Fruit fly (Drosophila melanogaster) whole organism, embryonic: ENCODE measurements around the gene CG14657.
A peak's percentile ranks its signal among the peaks of the same experiment; 100 is the strongest.

ENCODE experiments used
- Adf1 ChIP-seq: fragments of 200-800 bp; sonication (Bioruptor generic); IDR thresholded peaks from 2 replicates; pipeline ENCODE4 v1.3.6; 2022; ENCODE audit warnings: missing biosample characterization, missing genetic modification characterization
- Bteb2 ChIP-seq: fragments of 200-800 bp; sonication (Bioruptor generic); optimal IDR thresholded peaks from 2 replicates; lab custom pipeline; 2016; ENCODE audit warnings: missing biosample characterization, missing genetic modification characterization
- CG10366 ChIP-seq: fragments of 200-800 bp; sonication (Bioruptor generic); IDR thresholded peaks from 2 replicates; pipeline ENCODE4 v1.3.6; 2022; ENCODE audit warnings: missing biosample characterization, missing genetic modification characterization
- CG10431 ChIP-seq: fragments of 200-800 bp; sonication (Bioruptor generic); optimal IDR thresholded peaks from 3 replicates; lab custom pipeline; 2018; ENCODE audit warnings: missing biosample characterization, mild to moderate bottlenecking, missing genetic modification characterization
- CG11085 ChIP-seq: fragments of 200-800 bp; sonication (Bioruptor generic); IDR thresholded peaks from 2 replicates; pipeline ENCODE4 v1.3.6; 2022; ENCODE audit warnings: missing biosample characterization, missing genetic modification characterization
- CG11456 ChIP-seq: fragments of 200-800 bp; sonication (Bioruptor generic); IDR thresholded peaks from 3 replicates; pipeline ENCODE4 v1.3.6; 2022; ENCODE audit warnings: missing biosample characterization, missing genetic modification characterization
- CG14667 ChIP-seq: fragments of 200-800 bp; sonication (Bioruptor generic); IDR thresholded peaks from 2 replicates; pipeline ENCODE4 v1.3.6; 2022; ENCODE audit warnings: missing biosample characterization, missing genetic modification characterization
- CG14710 ChIP-seq: fragments of 200-800 bp; sonication (Bioruptor generic); optimal IDR thresholded peaks from 3 replicates; lab custom pipeline; 2019; ENCODE audit warnings: missing biosample characterization, mild to moderate bottlenecking, missing genetic modification characterization, moderate library complexity
- CG15011 ChIP-seq: fragments of 200-800 bp; sonication (Bioruptor generic); optimal IDR thresholded peaks from 3 replicates; lab custom pipeline; 2018; ENCODE audit warnings: missing biosample characterization, mild to moderate bottlenecking, missing genetic modification characterization
- CG15269 ChIP-seq: fragments of 200-800 bp; sonication (Bioruptor generic); optimal IDR thresholded peaks from 2 replicates; lab custom pipeline; 2018; ENCODE audit warnings: missing biosample characterization, mild to moderate bottlenecking, missing genetic modification characterization, moderate library complexity
- CG15514 ChIP-seq: fragments of 200-800 bp; sonication (Bioruptor generic); optimal IDR thresholded peaks from 3 replicates; lab custom pipeline; 2017; ENCODE audit warnings: missing biosample characterization, missing genetic modification characterization, mild to moderate bottlenecking, moderate library complexity, missing genetic modification reagents
- CG16813 ChIP-seq: fragments of 200-800 bp; sonication (Bioruptor generic); IDR thresholded peaks from 3 replicates; pipeline ENCODE4 v1.3.6; 2022; ENCODE audit warnings: missing biosample characterization, missing genetic modification characterization; ENCODE audit not compliant: partially characterized antibody
- CG31365 ChIP-seq: fragments of 200-800 bp; sonication (Bioruptor generic); optimal IDR thresholded peaks from 2 replicates; lab custom pipeline; 2018; ENCODE audit warnings: missing biosample characterization, mild to moderate bottlenecking, missing genetic modification characterization
- CG32767 ChIP-seq: fragments of 200-800 bp; sonication (Bioruptor generic); IDR thresholded peaks from 2 replicates; pipeline ENCODE4 v1.3.6; 2022; ENCODE audit warnings: missing biosample characterization, missing genetic modification characterization
- CG3407 ChIP-seq: fragments of 200-800 bp; sonication (Bioruptor generic); optimal IDR thresholded peaks from 2 replicates; lab custom pipeline; 2018; ENCODE audit warnings: missing biosample characterization, mild to moderate bottlenecking, missing genetic modification characterization
- CG6175 ChIP-seq: fragments of 200-800 bp; sonication (Bioruptor generic); IDR thresholded peaks from 3 replicates; pipeline ENCODE4 v1.3.6; 2022; ENCODE audit warnings: missing biosample characterization, missing genetic modification characterization
- CG7786 ChIP-seq: fragments of 200-800 bp; sonication (Bioruptor generic); optimal IDR thresholded peaks from 2 replicates; lab custom pipeline; 2016; ENCODE audit warnings: missing biosample characterization, missing genetic modification characterization
- CG8089 ChIP-seq: fragments of 200-800 bp; sonication (Bioruptor generic); optimal IDR thresholded peaks from 3 replicates; lab custom pipeline; 2016; ENCODE audit warnings: missing biosample characterization, missing genetic modification characterization
- CG8281 ChIP-seq: fragments of 200-800 bp; sonication (Bioruptor generic); optimal IDR thresholded peaks from 2 replicates; lab custom pipeline; 2018; ENCODE audit warnings: missing biosample characterization, mild to moderate bottlenecking, missing genetic modification characterization, moderate library complexity
- CG9932 ChIP-seq: fragments of 200-800 bp; sonication (Bioruptor generic); IDR thresholded peaks from 2 replicates; pipeline ENCODE4 v1.3.6; 2022; ENCODE audit warnings: missing biosample characterization, missing genetic modification characterization
- CTCF ChIP-seq: fragments of 200-800 bp; sonication (Bioruptor generic); optimal IDR thresholded peaks from 2 replicates; lab custom pipeline; 2017; ENCODE audit warnings: missing biosample characterization, mild to moderate bottlenecking, missing genetic modification characterization, moderate library complexity
- Camta ChIP-seq: fragments of 200-800 bp; sonication (Bioruptor generic); optimal IDR thresholded peaks from 2 replicates; lab custom pipeline; 2016; ENCODE audit warnings: missing biosample characterization, missing genetic modification characterization
- Dp ChIP-seq: fragments of 200-800 bp; sonication (Bioruptor generic); optimal IDR thresholded peaks from 2 replicates; lab custom pipeline; 2018; ENCODE audit warnings: missing biosample characterization, mild to moderate bottlenecking, missing genetic modification characterization, moderate library complexity
- Elba2 ChIP-seq: fragments of 200-800 bp; sonication (Bioruptor generic); optimal IDR thresholded peaks from 3 replicates; lab custom pipeline; 2016; ENCODE audit warnings: missing biosample characterization, missing genetic modification characterization
- HLH4C ChIP-seq: fragments of 200-800 bp; sonication (Bioruptor generic); IDR thresholded peaks from 3 replicates; pipeline ENCODE4 v1.3.6; 2022; ENCODE audit warnings: missing biosample characterization, missing genetic modification characterization; ENCODE audit not compliant: partially characterized antibody
- HLH54F ChIP-seq: fragments of 200-800 bp; sonication (Bioruptor generic); optimal IDR thresholded peaks from 3 replicates; lab custom pipeline; 2016; ENCODE audit warnings: missing biosample characterization, missing genetic modification characterization
- Hand ChIP-seq: fragments of 200-800 bp; sonication (Bioruptor generic); optimal IDR thresholded peaks from 2 replicates; lab custom pipeline; 2017; ENCODE audit warnings: mild to moderate bottlenecking, missing biosample characterization, missing genetic modification reagents, missing genetic modification characterization
- HmgZ ChIP-seq: fragments of 200-800 bp; sonication (Bioruptor generic); optimal IDR thresholded peaks from 2 replicates; lab custom pipeline; 2018; ENCODE audit warnings: missing biosample characterization, mild to moderate bottlenecking, missing genetic modification characterization
- Kr ChIP-seq: fragments of 200-800 bp; sonication (Bioruptor generic); optimal IDR thresholded peaks from 2 replicates; lab custom pipeline; 2017; ENCODE audit warnings: missing biosample characterization, mild to moderate bottlenecking, missing genetic modification characterization
- NC2α ChIP-seq: fragments of 200-800 bp; sonication (Bioruptor generic); optimal IDR thresholded peaks from 2 replicates; lab custom pipeline; 2016; ENCODE audit warnings: missing biosample characterization, missing genetic modification characterization
- Optix ChIP-seq: fragments of 200-800 bp; sonication (Bioruptor generic); IDR thresholded peaks from 3 replicates; pipeline ENCODE4 v1.3.6; 2022; ENCODE audit warnings: missing biosample characterization, missing genetic modification characterization
- Tbp ChIP-seq: fragments of >200 bp; optimal IDR thresholded peaks from 2 replicates; lab custom pipeline; 2018; ENCODE audit warnings: missing biosample characterization, missing genetic modification characterization
- Usf ChIP-seq: fragments of 200-800 bp; sonication (Bioruptor generic); optimal IDR thresholded peaks from 2 replicates; lab custom pipeline; 2017; ENCODE audit warnings: missing genotype, missing biosample characterization, missing genetic modification characterization
- ab ChIP-seq: fragments of 200-800 bp; sonication (Bioruptor generic); optimal IDR thresholded peaks from 2 replicates; lab custom pipeline; 2016; ENCODE audit warnings: missing biosample characterization, missing genetic modification characterization
- ap ChIP-seq: fragments of 200-800 bp; sonication (Bioruptor generic); IDR thresholded peaks from 2 replicates; pipeline ENCODE4 v1.3.6; 2022; ENCODE audit warnings: missing biosample characterization, missing genetic modification characterization
- bbx ChIP-seq: fragments of 200-800 bp; sonication (Bioruptor generic); IDR thresholded peaks from 2 replicates; pipeline ENCODE4 v1.3.6; 2022; ENCODE audit warnings: missing biosample characterization, missing genetic modification characterization; ENCODE audit not compliant: partially characterized antibody
- bcd ChIP-seq: fragments of 200-800 bp; sonication (Bioruptor generic); optimal IDR thresholded peaks from 2 replicates; lab custom pipeline; 2017; ENCODE audit warnings: missing biosample characterization, mild to moderate bottlenecking, missing genetic modification characterization
- corto ChIP-seq: fragments of 200-800 bp; sonication (Bioruptor generic); optimal IDR thresholded peaks from 2 replicates; lab custom pipeline; 2016; ENCODE audit warnings: missing biosample characterization, mild to moderate bottlenecking, missing genetic modification characterization, moderate library complexity
- dan ChIP-seq: fragments of 200-800 bp; sonication (Bioruptor generic); IDR thresholded peaks from 2 replicates; pipeline ENCODE4 v1.3.6; 2022; ENCODE audit warnings: missing biosample characterization, missing genetic modification characterization
- danr ChIP-seq: fragments of 200-800 bp; sonication (Bioruptor generic); IDR thresholded peaks from 2 replicates; pipeline ENCODE4 v1.3.6; 2022; ENCODE audit warnings: missing biosample characterization, missing genetic modification characterization
- dysf ChIP-seq: fragments of 200-800 bp; sonication (Bioruptor generic); IDR thresholded peaks from 3 replicates; pipeline ENCODE4 v1.3.6; 2022; ENCODE audit warnings: missing biosample characterization, missing genetic modification characterization
- ftz-f1 ChIP-seq: fragments of 200-800 bp; sonication (Bioruptor generic); optimal IDR thresholded peaks from 2 replicates; lab custom pipeline; 2016; ENCODE audit warnings: missing biosample characterization, missing genetic modification characterization
- gro ChIP-seq: fragments of 200-800 bp; sonication (Bioruptor generic); optimal IDR thresholded peaks from 2 replicates; lab custom pipeline; 2016; ENCODE audit warnings: missing biosample characterization, missing genetic modification characterization
- jing ChIP-seq: fragments of 200-800 bp; sonication (Bioruptor generic); optimal IDR thresholded peaks from 2 replicates; lab custom pipeline; 2018; ENCODE audit warnings: missing biosample characterization, mild to moderate bottlenecking, missing genetic modification characterization
- lmd ChIP-seq: fragments of 200-800 bp; sonication (Bioruptor generic); IDR thresholded peaks from 2 replicates; pipeline ENCODE4 v1.3.6; 2022; ENCODE audit warnings: missing biosample characterization, missing genetic modification characterization
- lola ChIP-seq, 3 experiments: fragments of >200 bp in 2 of 3; fragments of 200-800 bp in 1 of 3; sonication (Bioruptor generic) in 1 of 3; optimal IDR thresholded peaks; 2 replicates each; lab custom pipeline; 2017 to 2019; ENCODE audit warnings: missing biosample characterization in 3 of 3, missing genetic modification characterization in 3 of 3, mild to moderate bottlenecking in 1 of 3, moderate library complexity in 1 of 3
- maf-S ChIP-seq: fragments of 200-800 bp; sonication (Bioruptor generic); optimal IDR thresholded peaks from 2 replicates; lab custom pipeline; 2016; ENCODE audit warnings: missing biosample characterization, missing genetic modification characterization
- ro ChIP-seq: fragments of 200-800 bp; sonication (Bioruptor generic); IDR thresholded peaks from 2 replicates; pipeline ENCODE4 v1.3.6; 2022; ENCODE audit warnings: missing biosample characterization, missing genetic modification characterization
- sc ChIP-seq, 3 experiments: fragments of >200 bp in 2 of 3; fragments of 200-800 bp in 1 of 3; sonication (Bioruptor generic) in 1 of 3; optimal IDR thresholded peaks; 2 replicates in 2 of 3; 3 replicates in 1 of 3; lab custom pipeline; 2017; ENCODE audit warnings: mild to moderate bottlenecking in 1 of 3, missing biosample characterization in 1 of 3, missing genetic modification characterization in 1 of 3, missing genetic modification reagents in 1 of 3
- tna ChIP-seq: fragments of 200-800 bp; sonication (Bioruptor generic); IDR thresholded peaks from 2 replicates; pipeline ENCODE4 v1.3.6; 2022; ENCODE audit warnings: missing biosample characterization, missing genetic modification characterization; ENCODE audit not compliant: partially characterized antibody
- wdn ChIP-seq: fragments of 200-800 bp; sonication (Bioruptor generic); IDR thresholded peaks from 2 replicates; pipeline ENCODE4 v1.3.6; 2022; ENCODE audit warnings: missing biosample characterization, missing genetic modification characterization

CG14657 gene

DNA sequence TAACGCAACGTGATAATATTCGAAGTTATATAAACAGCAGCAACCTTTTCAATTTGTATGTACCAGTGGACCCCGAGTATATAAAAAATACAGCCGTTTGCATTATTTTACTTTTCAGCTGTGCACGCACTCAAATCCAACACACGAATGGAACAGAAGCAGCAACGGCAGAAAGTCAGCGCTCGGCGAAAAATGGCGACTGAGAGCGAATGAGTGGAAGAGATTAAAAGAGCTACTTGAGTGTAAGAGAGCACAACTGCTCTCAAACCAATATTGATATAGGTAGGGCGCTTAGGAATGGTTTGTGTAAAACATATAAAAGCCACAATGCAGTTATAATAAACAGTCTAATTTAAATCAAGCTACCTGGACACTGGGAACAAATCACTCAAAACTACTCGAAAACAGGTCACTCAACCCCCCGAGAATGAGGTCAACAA, 14.9 kb downstream of the CG14657 start (continued):
- TF ChIP-seq sc (optimal IDR thresholded peaks at IDR 0.05; lab: Kevin White, UChicago) (no peak), sc (GFP tag; optimal IDR thresholded peaks at IDR 0.05; lab: Kevin White, UChicago) (peak; percentile 60), bcd (GFP tag; lab: Kevin White, UChicago) (peak; percentile 54), lola (GFP tag; optimal IDR thresholded peaks at IDR 0.05; lab: Kevin White, UChicago) (peak in 1 of 3 experiments; percentile 34), HLH4C (GFP tag; lab: Robert Waterston, UW) (0 out of 3 replicates have a peak, but pooled peaks have one; percentile 38), Bteb2 (GFP tag; lab: Kevin White, UChicago) (peak; percentile 29), Usf (GFP tag; lab: Kevin White, UChicago) (no peak), Dp (no peak), CG32767 (GFP tag; lab: Robert Waterston, UW) (no peak), HmgZ (tag; lab: Kevin White, UChicago) (peak; percentile 42), ap (GFP tag; lab: Robert Waterston, UW) (no peak), Elba2 (GFP tag; lab: Kevin White, UChicago) (no peak), ab (GFP tag; lab: Kevin White, UChicago) (no peak), dysf (GFP tag; lab: Robert Waterston, UW) (no peak), CG15514 (GFP tag; lab: Kevin White, UChicago) (peak; percentile 75), CG15269 (peak; percentile 42), CG14710 (peak; percentile 52), jing (GFP tag; lab: Kevin White, UChicago) (peak; percentile 3), maf-S (GFP tag; lab: Kevin White, UChicago) (peak; percentile 70), bbx (GFP tag; lab: Robert Waterston, UW) (peak; percentile 64; the same call in 1 of the 2 replicates), CG9932 (GFP tag; lab: Robert Waterston, UW) (no peak), Hand (GFP tag; lab: Kevin White, UChicago) (peak; percentile 69), Adf1 (no peak; the same call in 1 of the 2 replicates), CG11085 (GFP tag; lab: Robert Waterston, UW) (no peak), tna (GFP tag; lab: Robert Waterston, UW) (peak; percentile 11; the same call in 1 of the 2 replicates), CG10431 (GFP tag; lab: Kevin White, UChicago) (peak; percentile 64), Tbp (GFP tag; lab: Kevin White, UChicago) (no peak), CG8281 (tag; lab: Kevin White, UChicago) (peak; percentile 3), Camta (GFP tag; lab: Kevin White, UChicago) (peak; percentile 72), gro (GFP tag; lab: Kevin White, UChicago) (peak; percentile 65), NC2α (GFP tag; lab: Kevin White, UChicago) (peak; percentile 43), wdn (GFP tag; lab: Robert Waterston, UW) (no peak), CG14667 (no peak), ro (GFP tag; lab: Robert Waterston, UW) (no peak), CG6175 (GFP tag; lab: Robert Waterston, UW) (no peak), danr (no peak), CG3407 (GFP tag; lab: Kevin White, UChicago) (peak; percentile 91), CTCF (GFP tag; lab: Kevin White, UChicago) (no peak), ftz-f1 (GFP tag; lab: Kevin White, UChicago) (peak; percentile 33), HLH54F (no peak), CG11456 (no peak), CG16813 (GFP tag; lab: Robert Waterston, UW) (no peak), CG31365 (peak; percentile 55), CG10366 (GFP tag; lab: Robert Waterston, UW) (no peak), Optix (GFP tag; lab: Robert Waterston, UW) (no peak), CG15011 (GFP tag; lab: Kevin White, UChicago) (peak; percentile 65), CG7786 (GFP tag; lab: Kevin White, UChicago) (no peak), Kr (no peak), dan (no peak), lmd (GFP tag; lab: Robert Waterston, UW) (no peak), corto (GFP tag; lab: Kevin White, UChicago) (no peak), CG8089 (GFP tag; lab: Kevin White, UChicago) (peak; percentile 70)
